Worm (Caenorhabditis elegans) whole organism, late embryonic: ENCODE results near the gene ZK1240.1.

Experiments
- C08G9.2 ChIP-seq: sonication (generic microtip); optimal IDR thresholded peaks from 2 replicates; lab custom pipeline; 2016; ENCODE audit warnings: mild to moderate bottlenecking, missing genetic modification characterization, moderate library complexity, missing compliant biosample characterization
- ama-1 ChIP-seq: fragments of 150-350 bp; optimal IDR thresholded peaks from 2 replicates; lab custom pipeline; 2014
- fkh-10 ChIP-seq: fragments of 150-350 bp; optimal IDR thresholded peaks from 2 replicates; lab custom pipeline; 2014; ENCODE audit warnings: missing biosample characterization, missing genetic modification reagents, missing genetic modification characterization
- pha-4 ChIP-seq: fragments of 150-350 bp; optimal IDR thresholded peaks from 2 replicates; lab custom pipeline; 2018; ENCODE audit warnings: missing biosample characterization, missing genetic modification reagents, missing genetic modification characterization
- unc-55 ChIP-seq: sonication (generic microtip); optimal IDR thresholded peaks from 2 replicates; lab custom pipeline; 2017; ENCODE audit warnings: missing biosample characterization, missing genetic modification reagents, missing genetic modification characterization

- no peak for TF ChIP-seq C08G9.2
- TF ChIP-seq ama-1 (lab: Kevin White, UChicago) = no peak
- no peak for TF ChIP-seq fkh-10 (GFP tag; lab: Kevin White, UChicago)
- TF ChIP-seq pha-4 = no peak
- TF ChIP-seq unc-55 (GFP tag; lab: Kevin White, UChicago) = no peak
Observed at ce11 chrII:2359965-2360364, 30.8 kb downstream of the ZK1240.1 start, which contains the start of gene F43C11.16.
